Worm (Caenorhabditis elegans) whole organism, early embryonic: ENCODE measurements around the gene Y11D7A.9.
"Not testable (repeated sequence)": the region's sequence is repeated elsewhere in the genome, so short reads cannot be mapped to it uniquely, and the experiment has no call there.

ENCODE experiments used
- B0310.2 ChIP-seq: sonication (generic microtip); optimal IDR thresholded peaks from 2 replicates; lab custom pipeline; 2016; ENCODE audit warnings: mild to moderate bottlenecking, missing genetic modification characterization, missing compliant biosample characterization
- F13C5.2 ChIP-seq: sonication (generic microtip); optimal IDR thresholded peaks from 2 replicates; lab custom pipeline; 2017; ENCODE audit warnings: mild to moderate bottlenecking, missing genetic modification characterization, inconsistent platforms, missing compliant biosample characterization
- aly-1 ChIP-seq: sonication (generic microtip); optimal IDR thresholded peaks from 2 replicates; lab custom pipeline; 2016; ENCODE audit warnings: missing genetic modification characterization, missing compliant biosample characterization
- ama-1 ChIP-seq: fragments of 150-350 bp; optimal IDR thresholded peaks from 2 replicates; lab custom pipeline; 2014
- ceh-13 ChIP-seq: fragments of 200-800 bp; sonication (Bioruptor generic); optimal IDR thresholded peaks from 2 replicates; lab custom pipeline; 2018; ENCODE audit warnings: mild to moderate bottlenecking, missing genetic modification characterization, missing compliant biosample characterization
- ceh-36 ChIP-seq: sonication (generic microtip); optimal IDR thresholded peaks from 2 replicates; lab custom pipeline; 2016; ENCODE audit warnings: missing genetic modification characterization, inconsistent platforms, missing compliant biosample characterization
- ets-7 ChIP-seq: sonication (generic microtip); optimal IDR thresholded peaks from 2 replicates; lab custom pipeline; 2016; ENCODE audit warnings: missing genotype, missing genetic modification characterization, missing compliant biosample characterization
- flt-1 ChIP-seq: fragments of 200-800 bp; sonication (Bioruptor generic); IDR thresholded peaks from 2 replicates; pipeline ENCODE4 v1.3.6; 2022; ENCODE audit warnings: missing genetic modification characterization, missing compliant biosample characterization
- hmbx-1 ChIP-seq: sonication (generic microtip); optimal IDR thresholded peaks from 2 replicates; lab custom pipeline; 2016; ENCODE audit warnings: mild to moderate bottlenecking, missing genetic modification characterization, missing compliant biosample characterization
- hmg-4 ChIP-seq: fragments of 200-800 bp; sonication (Bioruptor generic); optimal IDR thresholded peaks from 2 replicates; lab custom pipeline; 2018; ENCODE audit warnings: mild to moderate bottlenecking, missing genetic modification characterization, missing compliant biosample characterization
- hnd-1 ChIP-seq: sonication (generic microtip); optimal IDR thresholded peaks from 2 replicates; lab custom pipeline; 2016; ENCODE audit warnings: missing genetic modification characterization, missing compliant biosample characterization
- pes-1 ChIP-seq: fragments of 200-800 bp; sonication (Bioruptor generic); IDR thresholded peaks from 2 replicates; pipeline ENCODE4 v1.3.6; 2022; ENCODE audit warnings: missing genetic modification reagents, missing genetic modification characterization, missing compliant biosample characterization
- scrt-1 ChIP-seq: fragments of 200-800 bp; sonication (Bioruptor generic); IDR thresholded peaks from 2 replicates; pipeline ENCODE4 v1.3.6; 2022; ENCODE audit warnings: missing genetic modification characterization, missing compliant biosample characterization
- sea-1 ChIP-seq: fragments of 200-800 bp; sonication (Bioruptor generic); conservative IDR thresholded peaks from 2 replicates; pipeline ENCODE4 v1.3.6; 2022; ENCODE audit warnings: missing genetic modification characterization, missing compliant biosample characterization
- tbx-11 ChIP-seq: fragments of 200-800 bp; sonication (Bioruptor generic); IDR thresholded peaks from 2 replicates; pipeline ENCODE4 v1.3.6; 2022; ENCODE audit warnings: missing genetic modification characterization, missing compliant biosample characterization
- tbx-37 ChIP-seq: fragments of 200-800 bp; sonication (Bioruptor generic); conservative IDR thresholded peaks from 2 replicates; pipeline ENCODE4 v1.3.6; 2022; ENCODE audit warnings: missing genetic modification reagents, missing genetic modification characterization, missing compliant biosample characterization
- tra-4 ChIP-seq: sonication (generic microtip); optimal IDR thresholded peaks from 2 replicates; lab custom pipeline; 2017; ENCODE audit warnings: missing genetic modification characterization, missing compliant biosample characterization

Gene Y11D7A.9

ce11 chrIV:9286305-9286704 lies 30.4 kb upstream of the Y11D7A.9 start, which contains the start of gene nhr-267:
TSS of gene nhr-267 (minus strand) at chrIV:9286405.
- TF ChIP-seq hmg-4 (GFP tag; lab: Kevin White, UChicago); sea-1 (GFP tag; lab: Robert Waterston, UW); tra-4: not testable (repeated sequence)

- TF ChIP-seq ama-1 (lab: Kevin White, UChicago) = no peak
- no peak for TF ChIP-seq ceh-36
- TF ChIP-seq tbx-37 (GFP tag; lab: Robert Waterston, UW) = no peak
- TF ChIP-seq hmbx-1 (tag; lab: Kevin White, UChicago) = no peak
- no peak for TF ChIP-seq tra-4
- TF ChIP-seq aly-1 (tag; lab: Kevin White, UChicago) = no peak
- TF ChIP-seq B0310.2 (tag; lab: Kevin White, UChicago) = no peak
- no peak for TF ChIP-seq F13C5.2 (tag; lab: Kevin White, UChicago)
- TF ChIP-seq scrt-1 (GFP tag; lab: Robert Waterston, UW) = no peak
- no peak for TF ChIP-seq ets-7
- TF ChIP-seq ceh-13 (GFP tag; lab: Kevin White, UChicago) = no peak
- TF ChIP-seq hnd-1 = no peak
These were observed 18.2 kb upstream of the Y11D7A.9 start, which contains the start of gene nmy-3 for ce11 chrIV:9274008-9274529. TSS of gene nmy-3 (plus strand) at chrIV:9274479.

- no peak for TF ChIP-seq ceh-13 (GFP tag; lab: Kevin White, UChicago)
- TF ChIP-seq tbx-11 (GFP tag; lab: Robert Waterston, UW) = no peak
- no peak for TF ChIP-seq sea-1 (GFP tag; lab: Robert Waterston, UW)
- TF ChIP-seq tra-4 = no peak
- TF ChIP-seq pes-1 (GFP tag; lab: Robert Waterston, UW) = no peak
- no peak for TF ChIP-seq aly-1 (tag; lab: Kevin White, UChicago)
- no peak for TF ChIP-seq ets-7
- no peak for TF ChIP-seq ceh-36
- TF ChIP-seq B0310.2 (tag; lab: Kevin White, UChicago) = no peak
- TF ChIP-seq scrt-1 (GFP tag; lab: Robert Waterston, UW) = no peak
- no peak for TF ChIP-seq hmg-4 (GFP tag; lab: Kevin White, UChicago)
These were observed 13.9 kb upstream of the Y11D7A.9 start, which contains the start of gene flh-3 for ce11 chrIV:9269796-9270195. TSS of gene flh-3 (plus strand) at chrIV:9270096.

- TF ChIP-seq ceh-36 (no peak), pes-1 (GFP tag; lab: Robert Waterston, UW) (no peak), F13C5.2 (tag; lab: Kevin White, UChicago) (no peak), B0310.2 (tag; lab: Kevin White, UChicago) (no peak), hmg-4 (GFP tag; lab: Kevin White, UChicago) (no peak), sea-1 (GFP tag; lab: Robert Waterston, UW) (no peak; the same call in 1 of the 2 replicates), ceh-13 (GFP tag; lab: Kevin White, UChicago) (no peak), tbx-11 (GFP tag; lab: Robert Waterston, UW) (no peak), hnd-1 (no peak), tbx-37 (GFP tag; lab: Robert Waterston, UW) (no peak), hmbx-1 (tag; lab: Kevin White, UChicago) (no peak), tra-4 (no peak), ama-1 (lab: Kevin White, UChicago) (no peak), flt-1 (peak; percentile 58), ets-7 (no peak), aly-1 (tag; lab: Kevin White, UChicago) (peak; percentile 77), scrt-1 (GFP tag; lab: Robert Waterston, UW) (peak; percentile 67; the same call in 1 of the 2 replicates)
These were observed 13.0 kb upstream of the Y11D7A.9 start for ce11 chrIV:9268916-9269315.

ce11 chrIV:9267581-9267980 lies 11.7 kb upstream of the Y11D7A.9 start:
- TF ChIP-seq ceh-13 (GFP tag; lab: Kevin White, UChicago) (no peak), pes-1 (GFP tag; lab: Robert Waterston, UW) (0 out of 2 replicates have a peak, but pooled peaks have one; percentile 13), hmg-4 (GFP tag; lab: Kevin White, UChicago) (peak; percentile 72)

ce11 chrIV:9266464-9266863 lies 10.5 kb upstream of the Y11D7A.9 start, which contains the start of gene Y11D7A.19:
TSS of gene Y11D7A.19 (minus strand) at chrIV:9266564.
- TF ChIP-seq scrt-1 (GFP tag; lab: Robert Waterston, UW) = no peak
- no peak for TF ChIP-seq ets-7
- no peak for TF ChIP-seq aly-1 (tag; lab: Kevin White, UChicago)
- TF ChIP-seq tbx-11 (GFP tag; lab: Robert Waterston, UW) = no peak
- no peak for TF ChIP-seq hmg-4 (GFP tag; lab: Kevin White, UChicago)
- no peak for TF ChIP-seq ceh-36
- no peak for TF ChIP-seq hmbx-1 (tag; lab: Kevin White, UChicago)
- TF ChIP-seq ama-1 (lab: Kevin White, UChicago) = no peak
- TF ChIP-seq sea-1 (GFP tag; lab: Robert Waterston, UW) = no peak
- TF ChIP-seq flt-1 = no peak
- no peak for TF ChIP-seq F13C5.2 (tag; lab: Kevin White, UChicago)
- TF ChIP-seq B0310.2 (tag; lab: Kevin White, UChicago) = no peak
- TF ChIP-seq tbx-37 (GFP tag; lab: Robert Waterston, UW) = no peak
- no peak for TF ChIP-seq hnd-1
- TF ChIP-seq pes-1 (GFP tag; lab: Robert Waterston, UW) = no peak

- TF ChIP-seq hnd-1 (no peak), scrt-1 (GFP tag; lab: Robert Waterston, UW) (no peak), tbx-11 (GFP tag; lab: Robert Waterston, UW) (no peak), tbx-37 (GFP tag; lab: Robert Waterston, UW) (no peak), pes-1 (GFP tag; lab: Robert Waterston, UW) (no peak), ceh-13 (GFP tag; lab: Kevin White, UChicago) (no peak), B0310.2 (tag; lab: Kevin White, UChicago) (no peak), ama-1 (lab: Kevin White, UChicago) (no peak), hmbx-1 (tag; lab: Kevin White, UChicago) (no peak)
These were observed 8.6 kb upstream of the Y11D7A.9 start for ce11 chrIV:9264513-9264912.
